Fruit fly (Drosophila melanogaster) whole organism, adult: ENCODE results near the gene Nfs1.

Experiments used
- CG14711 ChIP-seq: fragments of 200-800 bp; sonication (Bioruptor generic); optimal IDR thresholded peaks from 2 replicates; lab custom pipeline; 2018; ENCODE audit warnings: missing biosample characterization, mild to moderate bottlenecking, missing genetic modification characterization, moderate library complexity
- CG1620 ChIP-seq: fragments of 200-800 bp; sonication (Bioruptor generic); optimal IDR thresholded peaks from 2 replicates; lab custom pipeline; 2016; ENCODE audit warnings: missing biosample characterization, missing genetic modification characterization
- CG5204 ChIP-seq: fragments of 200-800 bp; sonication (Bioruptor generic); optimal IDR thresholded peaks from 2 replicates; lab custom pipeline; 2016; ENCODE audit warnings: missing biosample characterization, missing genetic modification characterization
- CG7045 ChIP-seq: fragments of 200-800 bp; sonication (Bioruptor generic); optimal IDR thresholded peaks from 2 replicates; lab custom pipeline; 2017; ENCODE audit warnings: missing biosample characterization, mild to moderate bottlenecking, missing genetic modification characterization
- CG7101 ChIP-seq: fragments of 200-800 bp; sonication (Bioruptor generic); optimal IDR thresholded peaks from 2 replicates; lab custom pipeline; 2018; ENCODE audit warnings: missing biosample characterization, mild to moderate bottlenecking, missing genetic modification characterization, moderate library complexity
- Clk ChIP-seq: fragments of 200-800 bp; sonication (Bioruptor generic); optimal IDR thresholded peaks from 2 replicates; lab custom pipeline; 2017; ENCODE audit warnings: missing biosample characterization, missing genetic modification characterization
- Mnt ChIP-seq: fragments of 200-800 bp; sonication (Bioruptor generic); optimal IDR thresholded peaks from 2 replicates; lab custom pipeline; 2016; ENCODE audit warnings: missing biosample characterization, mild to moderate bottlenecking, missing genetic modification characterization
- bab1 ChIP-seq: fragments of 200-800 bp; sonication (Bioruptor generic); optimal IDR thresholded peaks from 3 replicates; lab custom pipeline; 2019; ENCODE audit warnings: missing biosample characterization, mild to moderate bottlenecking, missing genetic modification characterization, moderate library complexity
- cnc ChIP-seq, 2 experiments: fragments of >200 bp; optimal IDR thresholded peaks; 2 replicates each; lab custom pipeline; 2017
- tj ChIP-seq: fragments of 200-800 bp; sonication (Bioruptor generic); optimal IDR thresholded peaks from 3 replicates; lab custom pipeline; 2017; ENCODE audit warnings: missing biosample characterization, mild to moderate bottlenecking, missing genetic modification characterization, moderate library complexity
- toe ChIP-seq: fragments of 200-800 bp; sonication (Bioruptor generic); optimal IDR thresholded peaks from 2 replicates; lab custom pipeline; 2016; ENCODE audit warnings: missing biosample characterization, missing genetic modification characterization

DNA sequence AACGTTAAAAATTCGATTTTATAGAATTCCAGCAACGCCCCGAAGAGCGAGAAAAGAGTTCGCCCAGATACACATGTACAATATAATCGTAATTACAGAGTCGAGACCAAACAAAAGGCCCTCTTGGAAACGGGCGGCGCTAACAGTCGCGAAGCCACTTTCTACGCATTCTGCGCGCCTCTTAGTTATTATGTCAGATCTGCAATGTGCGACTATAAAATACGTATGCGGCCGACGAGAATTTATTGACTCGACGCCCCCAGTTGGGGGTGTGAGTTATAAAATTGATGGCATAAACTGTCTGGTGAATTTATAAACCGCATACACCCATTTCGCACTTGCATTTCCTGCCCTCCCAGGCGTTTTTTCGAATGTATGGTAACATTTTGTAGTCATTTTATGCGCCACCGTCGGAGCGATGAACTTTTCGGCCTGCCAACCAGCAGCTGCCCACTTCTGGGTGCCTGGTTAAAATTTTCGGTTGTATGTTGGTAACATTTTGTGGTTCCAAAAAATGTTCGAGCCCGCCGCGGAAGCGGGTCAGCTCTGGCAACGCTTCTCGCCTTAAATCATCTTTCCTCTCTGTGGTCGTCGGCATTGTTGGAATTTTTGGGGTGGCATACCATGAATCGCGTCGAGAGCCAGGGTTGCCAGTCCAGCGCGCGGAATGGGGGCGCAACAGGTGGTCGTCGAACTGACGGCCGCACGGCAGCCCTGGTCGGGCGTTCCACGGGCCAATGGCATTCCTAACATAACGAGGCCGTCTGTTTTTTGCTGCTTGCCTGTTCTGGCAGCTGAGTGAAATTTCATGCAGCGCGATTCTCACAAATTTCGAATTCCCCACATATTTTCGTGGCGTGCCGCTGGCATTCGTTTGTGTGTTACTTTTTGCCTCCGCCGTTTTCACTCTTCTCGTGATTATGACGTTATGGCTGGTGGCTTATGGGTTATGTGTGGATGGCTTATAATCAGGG lies 12.5 kb downstream of the Nfs1 start:
- peak; percentile 57 for TF ChIP-seq CG7101
- TF ChIP-seq Mnt: peak; percentile 87
- peak; percentile 57 for TF ChIP-seq toe (GFP tag; lab: Kevin White, UChicago)
- TF ChIP-seq CG5204 (GFP tag; lab: Kevin White, UChicago): peak; percentile 10
- TF ChIP-seq CG14711: peak; percentile 100
- peak; percentile 73 for TF ChIP-seq CG7045
- no peak for TF ChIP-seq CG1620 (GFP tag; lab: Kevin White, UChicago)
- TF ChIP-seq cnc (optimal IDR thresholded peaks at IDR 0.05; lab: Kevin White, UChicago): no peak
- no peak for TF ChIP-seq Clk (GFP tag; lab: Kevin White, UChicago)
- peak; percentile 52 for TF ChIP-seq bab1 (GFP tag; lab: Kevin White, UChicago)
- TF ChIP-seq tj (GFP tag; lab: Kevin White, UChicago): peak; percentile 72
